Fruit fly (Drosophila melanogaster) whole organism, embryonic: ENCODE results near the gene Sec63.

Experiments used
- Bdp1 ChIP-seq: fragments of 200-800 bp; sonication (Bioruptor generic); optimal IDR thresholded peaks from 3 replicates; lab custom pipeline; 2016; ENCODE audit warnings: missing biosample characterization, missing genetic modification characterization
- BtbVII ChIP-seq: fragments of 200-800 bp; sonication (Bioruptor generic); optimal IDR thresholded peaks from 3 replicates; lab custom pipeline; 2017; ENCODE audit warnings: missing biosample characterization, mild to moderate bottlenecking, missing genetic modification characterization
- CG10654 ChIP-seq: fragments of 200-800 bp; sonication (Bioruptor generic); optimal IDR thresholded peaks from 2 replicates; lab custom pipeline; 2016; ENCODE audit warnings: missing biosample characterization, missing genetic modification characterization
- CG11085 ChIP-seq: fragments of 200-800 bp; sonication (Bioruptor generic); IDR thresholded peaks from 2 replicates; pipeline ENCODE4 v1.3.6; 2022; ENCODE audit warnings: missing biosample characterization, missing genetic modification characterization
- CG11398 ChIP-seq: fragments of 200-800 bp; sonication (Bioruptor generic); optimal IDR thresholded peaks from 2 replicates; lab custom pipeline; 2016; ENCODE audit warnings: missing biosample characterization, missing genetic modification characterization
- CG12219 ChIP-seq: fragments of 200-800 bp; sonication (Bioruptor generic); optimal IDR thresholded peaks from 3 replicates; lab custom pipeline; 2018; ENCODE audit warnings: missing biosample characterization, mild to moderate bottlenecking, missing genetic modification characterization
- CG15479 ChIP-seq: fragments of 200-800 bp; sonication (Bioruptor generic); optimal IDR thresholded peaks from 3 replicates; lab custom pipeline; 2019; ENCODE audit warnings: missing biosample characterization, mild to moderate bottlenecking, missing genetic modification characterization, moderate library complexity
- CG17328 ChIP-seq: fragments of 200-800 bp; sonication (Bioruptor generic); IDR thresholded peaks from 2 replicates; pipeline ENCODE4 v1.3.6; 2022; ENCODE audit warnings: missing biosample characterization, missing genetic modification characterization
- CG34376 ChIP-seq: fragments of 200-800 bp; sonication (Bioruptor generic); optimal IDR thresholded peaks from 2 replicates; lab custom pipeline; 2018; ENCODE audit warnings: missing biosample characterization, mild to moderate bottlenecking, missing genetic modification characterization
- CG4424 ChIP-seq: fragments of 200-800 bp; sonication (Bioruptor generic); optimal IDR thresholded peaks from 3 replicates; lab custom pipeline; 2016; ENCODE audit warnings: missing biosample characterization, missing genetic modification characterization
- CG6813 ChIP-seq: fragments of 200-800 bp; sonication (Bioruptor generic); optimal IDR thresholded peaks from 2 replicates; lab custom pipeline; 2017; ENCODE audit warnings: missing biosample characterization, missing genetic modification characterization, mild to moderate bottlenecking, moderate library complexity, missing genetic modification reagents
- CrebB ChIP-seq: fragments of 200-800 bp; sonication (Bioruptor generic); optimal IDR thresholded peaks from 3 replicates; lab custom pipeline; 2018; ENCODE audit warnings: missing biosample characterization, mild to moderate bottlenecking, missing genetic modification characterization
- D19B ChIP-seq: fragments of 200-800 bp; sonication (Bioruptor generic); optimal IDR thresholded peaks from 2 replicates; lab custom pipeline; 2017; ENCODE audit warnings: missing biosample characterization, mild to moderate bottlenecking, missing genetic modification characterization
- Doc2 ChIP-seq: fragments of 200-800 bp; sonication (Bioruptor generic); IDR thresholded peaks from 2 replicates; pipeline ENCODE4 v1.3.6; 2022; ENCODE audit warnings: missing biosample characterization, missing genetic modification characterization
- E2f1 ChIP-seq: fragments of 200-800 bp; sonication (Bioruptor generic); IDR thresholded peaks from 2 replicates; pipeline ENCODE4 v1.3.6; 2022; ENCODE audit warnings: missing biosample characterization, missing genetic modification characterization
- GATAe ChIP-seq: fragments of 200-800 bp; sonication (Bioruptor generic); conservative IDR thresholded peaks from 2 replicates; pipeline ENCODE4 v1.3.6; 2022; ENCODE audit warnings: missing biosample characterization, missing genetic modification characterization
- Hr3 ChIP-seq: fragments of 200-800 bp; sonication (Bioruptor generic); optimal IDR thresholded peaks from 3 replicates; lab custom pipeline; 2016; ENCODE audit warnings: missing biosample characterization, missing genetic modification characterization
- Lhr ChIP-seq: fragments of 200-800 bp; sonication (Bioruptor generic); optimal IDR thresholded peaks from 3 replicates; lab custom pipeline; 2017; ENCODE audit warnings: mild to moderate bottlenecking, missing biosample characterization, missing genetic modification reagents, missing genetic modification characterization
- MESR4 ChIP-seq: fragments of 200-800 bp; sonication (Bioruptor generic); optimal IDR thresholded peaks from 2 replicates; lab custom pipeline; 2018; ENCODE audit warnings: missing biosample characterization, mild to moderate bottlenecking, missing genetic modification characterization, moderate library complexity
- Neu2 ChIP-seq: fragments of 200-800 bp; sonication (Bioruptor generic); optimal IDR thresholded peaks from 3 replicates; lab custom pipeline; 2016; ENCODE audit warnings: missing biosample characterization, missing genetic modification characterization, borderline replicate concordance
- Tbp ChIP-seq: fragments of >200 bp; optimal IDR thresholded peaks from 2 replicates; lab custom pipeline; 2018; ENCODE audit warnings: missing biosample characterization, missing genetic modification characterization
- al ChIP-seq: fragments of 200-800 bp; sonication (Bioruptor generic); IDR thresholded peaks from 2 replicates; pipeline ENCODE4 v1.3.6; 2022; ENCODE audit warnings: missing biosample characterization, missing genetic modification characterization
- ap ChIP-seq: fragments of 200-800 bp; sonication (Bioruptor generic); IDR thresholded peaks from 2 replicates; pipeline ENCODE4 v1.3.6; 2022; ENCODE audit warnings: missing biosample characterization, missing genetic modification characterization
- chm ChIP-seq: fragments of 200-800 bp; sonication (Bioruptor generic); IDR thresholded peaks from 2 replicates; pipeline ENCODE4 v1.3.6; 2022; ENCODE audit warnings: missing biosample characterization, missing genetic modification characterization
- ci ChIP-seq: fragments of 200-800 bp; sonication (Bioruptor generic); IDR thresholded peaks from 3 replicates; pipeline ENCODE4 v1.3.6; 2022; ENCODE audit warnings: missing biosample characterization, missing genetic modification characterization
- croc ChIP-seq: fragments of 200-800 bp; sonication (Bioruptor generic); conservative IDR thresholded peaks from 3 replicates; pipeline ENCODE4 v1.3.6; 2022; ENCODE audit warnings: missing biosample characterization, missing genetic modification characterization
- emc ChIP-seq: fragments of 200-800 bp; sonication (Bioruptor generic); optimal IDR thresholded peaks from 2 replicates; lab custom pipeline; 2016; ENCODE audit warnings: missing biosample characterization, missing genetic modification characterization
- exex ChIP-seq: fragments of 200-800 bp; sonication (Bioruptor generic); optimal IDR thresholded peaks from 4 replicates; lab custom pipeline; 2018; ENCODE audit warnings: missing biosample characterization, mild to moderate bottlenecking, missing genetic modification characterization, moderate library complexity
- gem ChIP-seq: fragments of 200-800 bp; sonication (Bioruptor generic); optimal IDR thresholded peaks from 2 replicates; lab custom pipeline; 2019; ENCODE audit warnings: missing biosample characterization, mild to moderate bottlenecking, missing genetic modification characterization, moderate library complexity
- h ChIP-seq: fragments of >200 bp; optimal IDR thresholded peaks from 2 replicates; lab custom pipeline; 2017
- jumu ChIP-seq: fragments of 200-800 bp; sonication (Bioruptor generic); optimal IDR thresholded peaks from 3 replicates; lab custom pipeline; 2016; ENCODE audit warnings: missing biosample characterization, missing genetic modification characterization
- mirr ChIP-seq: fragments of 200-800 bp; sonication (Bioruptor generic); optimal IDR thresholded peaks from 3 replicates; lab custom pipeline; 2018; ENCODE audit warnings: missing biosample characterization, mild to moderate bottlenecking, missing genetic modification characterization
- mld ChIP-seq: fragments of 200-800 bp; sonication (Bioruptor generic); IDR thresholded peaks from 3 replicates; pipeline ENCODE4 v1.3.6; 2022; ENCODE audit warnings: missing biosample characterization, missing genetic modification characterization; ENCODE audit not compliant: partially characterized antibody
- seq ChIP-seq: fragments of 200-800 bp; sonication (Bioruptor generic); IDR thresholded peaks from 2 replicates; pipeline ENCODE4 v1.3.6; 2022; ENCODE audit warnings: missing biosample characterization, missing genetic modification characterization
- slp2 ChIP-seq: fragments of 200-800 bp; sonication (Bioruptor generic); optimal IDR thresholded peaks from 2 replicates; lab custom pipeline; 2016; ENCODE audit warnings: missing biosample characterization, missing genetic modification characterization
- sug ChIP-seq: fragments of 200-800 bp; optimal IDR thresholded peaks from 2 replicates; lab custom pipeline; 2019; ENCODE audit warnings: missing biosample characterization, mild to moderate bottlenecking, missing genetic modification characterization, moderate library complexity
- tna ChIP-seq: fragments of 200-800 bp; sonication (Bioruptor generic); IDR thresholded peaks from 2 replicates; pipeline ENCODE4 v1.3.6; 2022; ENCODE audit warnings: missing biosample characterization, missing genetic modification characterization; ENCODE audit not compliant: partially characterized antibody
- trh ChIP-seq: fragments of 200-800 bp; sonication (Bioruptor generic); optimal IDR thresholded peaks from 2 replicates; lab custom pipeline; 2016; ENCODE audit warnings: missing biosample characterization, missing genetic modification characterization
- tup ChIP-seq: fragments of 200-800 bp; sonication (Bioruptor generic); optimal IDR thresholded peaks from 2 replicates; lab custom pipeline; 2016; ENCODE audit warnings: missing biosample characterization, mild to moderate bottlenecking, missing genetic modification characterization, moderate library complexity
- tx ChIP-seq: fragments of 200-800 bp; sonication (Bioruptor generic); optimal IDR thresholded peaks from 2 replicates; lab custom pipeline; 2016; ENCODE audit warnings: missing biosample characterization, missing genetic modification characterization
- zf30C ChIP-seq: fragments of 200-800 bp; sonication (Bioruptor generic); optimal IDR thresholded peaks from 3 replicates; lab custom pipeline; 2018; ENCODE audit warnings: missing biosample characterization, mild to moderate bottlenecking, missing genetic modification characterization

Sec63 gene

dm6 chr3L:7376151-7376550, 15.8 kb downstream of the Sec63 start:
- TF ChIP-seq CG11085 (GFP tag; lab: Robert Waterston, UW), result no peak
- TF ChIP-seq CrebB, result no peak
- peak; percentile 67 for TF ChIP-seq mirr (GFP tag; lab: Kevin White, UChicago)
- TF ChIP-seq GATAe (GFP tag; lab: Robert Waterston, UW), result no peak
- TF ChIP-seq exex (tag; lab: Kevin White, UChicago), result peak; percentile 60
- no peak for TF ChIP-seq CG11398 (GFP tag; lab: Kevin White, UChicago)

dm6 chr3L:7376830-7377229, 16.5 kb downstream of the Sec63 start:
- TF ChIP-seq tx (GFP tag; lab: Kevin White, UChicago), result no peak
- no peak for TF ChIP-seq gem (tag; lab: Kevin White, UChicago)
- TF ChIP-seq chm (GFP tag; lab: Robert Waterston, UW), result no peak
- no peak for TF ChIP-seq CG15479 (GFP tag; lab: Kevin White, UChicago)
- no peak for TF ChIP-seq tna (GFP tag; lab: Robert Waterston, UW)
- TF ChIP-seq Doc2 (GFP tag; lab: Robert Waterston, UW), result no peak
- TF ChIP-seq emc, result no peak
- no peak for TF ChIP-seq GATAe (GFP tag; lab: Robert Waterston, UW)
- TF ChIP-seq tup (GFP tag; lab: Kevin White, UChicago), result no peak
- peak; percentile 71 for TF ChIP-seq mirr (GFP tag; lab: Kevin White, UChicago)
- no peak for TF ChIP-seq MESR4 (GFP tag; lab: Kevin White, UChicago)
- TF ChIP-seq CG10654, result no peak
- no peak for TF ChIP-seq ap (GFP tag; lab: Robert Waterston, UW)
- no peak for TF ChIP-seq Tbp (GFP tag; lab: Kevin White, UChicago)
- TF ChIP-seq CG34376, result peak; percentile 36
- TF ChIP-seq D19B (GFP tag; lab: Kevin White, UChicago), result no peak
- TF ChIP-seq CG4424, result no peak
- no peak for TF ChIP-seq Lhr
- TF ChIP-seq sug (tag; lab: Kevin White, UChicago), result peak; percentile 29
- TF ChIP-seq E2f1, result no peak
- peak; percentile 83 for TF ChIP-seq exex (tag; lab: Kevin White, UChicago)
- peak; percentile 44 for TF ChIP-seq BtbVII (GFP tag; lab: Kevin White, UChicago)
- no peak for TF ChIP-seq ci (GFP tag; lab: Robert Waterston, UW)
- TF ChIP-seq Neu2 (GFP tag; lab: Kevin White, UChicago), result no peak
- TF ChIP-seq Hr3 (GFP tag; lab: Kevin White, UChicago), result no peak
- no peak for TF ChIP-seq zf30C (GFP tag; lab: Kevin White, UChicago)
- TF ChIP-seq mld (GFP tag; lab: Robert Waterston, UW), result no peak
- TF ChIP-seq trh (GFP tag; lab: Kevin White, UChicago), result no peak
- TF ChIP-seq slp2 (GFP tag; lab: Kevin White, UChicago), result no peak
- TF ChIP-seq al, result no peak
- no peak for TF ChIP-seq croc
- no peak for TF ChIP-seq h (lab: Kevin White, UChicago)
- TF ChIP-seq CG17328 (GFP tag; lab: Robert Waterston, UW), result no peak
- no peak for TF ChIP-seq CG6813 (GFP tag; lab: Kevin White, UChicago)
- no peak for TF ChIP-seq CG12219
- no peak for TF ChIP-seq Bdp1
- no peak for TF ChIP-seq seq (GFP tag; lab: Robert Waterston, UW)
- TF ChIP-seq jumu (GFP tag; lab: Kevin White, UChicago), result no peak
